Worm (Caenorhabditis elegans) whole organism, young adult: ENCODE measurements around the gene C33F10.8.

Experiments used
- D2030.7 ChIP-seq: fragments of 200-800 bp; sonication (Bioruptor generic); IDR thresholded peaks from 2 replicates; pipeline ENCODE4 v1.3.6; 2022; ENCODE audit warnings: missing genetic modification reagents, missing genetic modification characterization, missing compliant biosample characterization
- F10E7.11 ChIP-seq: sonication (generic microtip); optimal IDR thresholded peaks from 2 replicates; lab custom pipeline; 2017; ENCODE audit warnings: mild to moderate bottlenecking, missing genetic modification characterization, moderate library complexity, missing compliant biosample characterization
- F22D6.2 ChIP-seq: sonication (generic microtip); optimal IDR thresholded peaks from 2 replicates; lab custom pipeline; 2016; ENCODE audit warnings: mild to moderate bottlenecking, missing genetic modification characterization, missing compliant biosample characterization
- F23B12.7 ChIP-seq: sonication (generic microtip); optimal IDR thresholded peaks from 2 replicates; lab custom pipeline; 2017; ENCODE audit warnings: missing genetic modification characterization, mild to moderate bottlenecking, missing compliant biosample characterization, antibody characterized with exemption, moderate library complexity; ENCODE audit not compliant: insufficient read depth
- F33H1.4 ChIP-seq: fragments of 200-800 bp; sonication (Bioruptor generic); IDR thresholded peaks from 2 replicates; pipeline ENCODE4 v1.3.6; 2022; ENCODE audit warnings: missing genetic modification reagents, missing genetic modification characterization, missing compliant biosample characterization
- F52B5.7 ChIP-seq: sonication (generic microtip); optimal IDR thresholded peaks from 2 replicates; lab custom pipeline; 2016; ENCODE audit warnings: mild to moderate bottlenecking, missing genetic modification characterization, missing compliant biosample characterization
- F55B11.4 ChIP-seq: sonication (generic microtip); optimal IDR thresholded peaks from 2 replicates; lab custom pipeline; 2016; ENCODE audit warnings: missing compliant biosample characterization, missing genetic modification characterization, borderline replicate concordance; ENCODE audit not compliant: insufficient read depth
- K12H6.12 ChIP-seq: fragments of 200-800 bp; sonication (Bioruptor generic); optimal IDR thresholded peaks from 2 replicates; lab custom pipeline; 2018; ENCODE audit warnings: mild to moderate bottlenecking, missing genetic modification characterization, missing compliant biosample characterization
- Y79H2A.3 ChIP-seq: fragments of 200-800 bp; sonication (Bioruptor generic); conservative IDR thresholded peaks from 2 replicates; pipeline ENCODE4 v1.3.6; 2022; ENCODE audit warnings: missing genetic modification reagents, missing genetic modification characterization, missing compliant biosample characterization
- akir-1 ChIP-seq: fragments of 200-800 bp; sonication (Bioruptor generic); optimal IDR thresholded peaks from 2 replicates; lab custom pipeline; 2018; ENCODE audit warnings: mild to moderate bottlenecking, missing genetic modification characterization, moderate library complexity, missing compliant biosample characterization
- aptf-2 ChIP-seq: fragments of 200-800 bp; sonication (Bioruptor generic); conservative IDR thresholded peaks from 2 replicates; pipeline ENCODE4 v1.3.6; 2022; ENCODE audit warnings: missing genetic modification reagents, missing genetic modification characterization, missing compliant biosample characterization
- attf-3 ChIP-seq: fragments of 200-800 bp; sonication (Bioruptor generic); conservative IDR thresholded peaks from 2 replicates; pipeline ENCODE4 v1.3.6; 2022; ENCODE audit warnings: missing genetic modification reagents, missing genetic modification characterization, missing compliant biosample characterization
- attf-5 ChIP-seq: fragments of 200-800 bp; sonication (Bioruptor generic); optimal IDR thresholded peaks from 2 replicates; lab custom pipeline; 2018; ENCODE audit warnings: mild to moderate bottlenecking, missing genetic modification characterization, missing compliant biosample characterization
- attf-6 ChIP-seq: fragments of 200-800 bp; sonication (Bioruptor generic); IDR thresholded peaks from 2 replicates; pipeline ENCODE4 v1.3.6; 2022; ENCODE audit warnings: missing genetic modification reagents, missing genetic modification characterization, missing compliant biosample characterization
- bed-1 ChIP-seq: fragments of 200-800 bp; sonication (Bioruptor generic); IDR thresholded peaks from 2 replicates; pipeline ENCODE4 v1.3.6; 2022; ENCODE audit warnings: missing genetic modification reagents, missing genetic modification characterization, missing compliant biosample characterization
- bed-2 ChIP-seq: fragments of 200-800 bp; sonication (Bioruptor generic); IDR thresholded peaks from 2 replicates; pipeline ENCODE4 v1.3.6; 2022; ENCODE audit warnings: missing genetic modification reagents, missing genetic modification characterization, missing compliant biosample characterization
- cebp-1 ChIP-seq, 2 experiments: fragments of 200-800 bp in 1 of 2; sonication (Bioruptor generic) in 1 of 2; sonication (generic microtip) in 1 of 2; IDR thresholded peaks in 1 of 2; optimal IDR thresholded peaks in 1 of 2; 2 replicates each; pipeline versions ENCODE4 v1.3.6 to Lab custom; 2017 to 2022; ENCODE audit warnings: missing compliant biosample characterization in 2 of 2, missing genetic modification characterization in 2 of 2, mild to moderate bottlenecking in 1 of 2, missing genetic modification reagents in 1 of 2, moderate library complexity in 1 of 2
- ceh-100 ChIP-seq: fragments of 200-800 bp; sonication (Bioruptor generic); IDR thresholded peaks from 2 replicates; pipeline ENCODE4 v1.3.6; 2022; ENCODE audit warnings: missing genetic modification reagents, missing genetic modification characterization, missing compliant biosample characterization
- ceh-27 ChIP-seq: fragments of 200-800 bp; sonication (Bioruptor generic); optimal IDR thresholded peaks from 2 replicates; lab custom pipeline; 2018; ENCODE audit warnings: mild to moderate bottlenecking, missing genetic modification characterization, moderate library complexity, missing compliant biosample characterization
- ceh-91 ChIP-seq: fragments of 200-800 bp; sonication (Bioruptor generic); IDR thresholded peaks from 2 replicates; pipeline ENCODE4 v1.3.6; 2022; ENCODE audit warnings: missing genetic modification reagents, missing genetic modification characterization, missing compliant biosample characterization
- dox-1 ChIP-seq: fragments of 200-800 bp; sonication (Bioruptor generic); IDR thresholded peaks from 2 replicates; pipeline ENCODE4 v1.3.6; 2022; ENCODE audit warnings: missing genetic modification reagents, missing genetic modification characterization, missing compliant biosample characterization
- dpl-1 ChIP-seq: fragments of 150-350 bp; optimal IDR thresholded peaks from 2 replicates; lab custom pipeline; 2014; ENCODE audit warnings: missing biosample characterization, missing genetic modification reagents, missing genetic modification characterization
- efl-1 ChIP-seq: fragments of 150-350 bp; optimal IDR thresholded peaks from 2 replicates; lab custom pipeline; 2014; ENCODE audit warnings: missing biosample characterization, missing genetic modification reagents, missing genetic modification characterization
- egrh-3 ChIP-seq: fragments of 200-800 bp; sonication (Bioruptor generic); IDR thresholded peaks from 2 replicates; pipeline ENCODE4 v1.3.6; 2022; ENCODE audit warnings: missing genetic modification reagents, missing genetic modification characterization, missing compliant biosample characterization
- hmg-1.2 ChIP-seq: fragments of 200-800 bp; sonication (Bioruptor generic); IDR thresholded peaks from 2 replicates; pipeline ENCODE4 v1.3.6; 2022; ENCODE audit warnings: missing genetic modification reagents, missing genetic modification characterization, missing compliant biosample characterization
- hmg-20 ChIP-seq: fragments of 200-800 bp; sonication (Bioruptor generic); IDR thresholded peaks from 2 replicates; pipeline ENCODE4 v1.3.6; 2022; ENCODE audit warnings: missing genetic modification reagents, missing genetic modification characterization, missing compliant biosample characterization
- hrde-1 ChIP-seq: sonication (generic microtip); optimal IDR thresholded peaks from 2 replicates; lab custom pipeline; 2016; ENCODE audit warnings: missing genetic modification characterization, mild to moderate bottlenecking, missing compliant biosample characterization, moderate library complexity, missing genotype, missing genetic modification reagents, borderline replicate concordance
- let-607 ChIP-seq, 2 experiments: fragments of 200-800 bp in 1 of 2; sonication (Bioruptor generic) in 1 of 2; sonication (generic microtip) in 1 of 2; optimal IDR thresholded peaks; 2 replicates each; lab custom pipeline; 2016 to 2018; ENCODE audit warnings: mild to moderate bottlenecking in 2 of 2, missing compliant biosample characterization in 2 of 2, missing genetic modification characterization in 2 of 2, moderate library complexity in 2 of 2, missing genotype in 1 of 2
- lin-54 ChIP-seq: fragments of 200-800 bp; sonication (Bioruptor generic); optimal IDR thresholded peaks from 2 replicates; lab custom pipeline; 2018; ENCODE audit warnings: mild to moderate bottlenecking, missing genetic modification characterization, missing compliant biosample characterization
- lsl-1 ChIP-seq: fragments of 200-800 bp; sonication (Bioruptor generic); optimal IDR thresholded peaks from 2 replicates; lab custom pipeline; 2018; ENCODE audit warnings: mild to moderate bottlenecking, missing genetic modification characterization, moderate library complexity, missing compliant biosample characterization
- madf-10 ChIP-seq: sonication (generic microtip); optimal IDR thresholded peaks from 2 replicates; lab custom pipeline; 2016; ENCODE audit warnings: mild to moderate bottlenecking, missing genetic modification characterization, missing compliant biosample characterization
- madf-6 ChIP-seq: fragments of 200-800 bp; sonication (Bioruptor generic); IDR thresholded peaks from 2 replicates; pipeline ENCODE4 v1.3.6; 2022; ENCODE audit warnings: missing genetic modification reagents, missing genetic modification characterization, missing compliant biosample characterization
- mcd-1 ChIP-seq: fragments of 200-800 bp; sonication (Bioruptor generic); IDR thresholded peaks from 2 replicates; pipeline ENCODE4 v1.3.6; 2022; ENCODE audit warnings: missing genetic modification reagents, missing genetic modification characterization, missing compliant biosample characterization
- mes-4 ChIP-seq: sonication (generic microtip); optimal IDR thresholded peaks from 2 replicates; lab custom pipeline; 2016; ENCODE audit warnings: missing genotype, missing genetic modification characterization, missing compliant biosample characterization
- nfyb-1 ChIP-seq: fragments of 200-800 bp; sonication (Bioruptor generic); IDR thresholded peaks from 2 replicates; pipeline ENCODE4 v1.3.6; 2022; ENCODE audit warnings: missing genetic modification reagents, missing genetic modification characterization, missing compliant biosample characterization
- rcor-1 ChIP-seq: fragments of 200-800 bp; sonication (Bioruptor generic); IDR thresholded peaks from 2 replicates; pipeline ENCODE4 v1.3.6; 2022; ENCODE audit warnings: missing genetic modification reagents, missing genetic modification characterization, missing compliant biosample characterization
- snpc-4 ChIP-seq, 5 experiments: fragments of 150-350 bp in 1 of 5; sonication (generic microtip) in 4 of 5; optimal IDR thresholded peaks; 2 replicates each; lab custom pipeline; 2014 to 2018; ENCODE audit warnings: missing genetic modification characterization in 5 of 5, missing biosample characterization in 3 of 5, antibody characterized with exemption in 2 of 5, mild to moderate bottlenecking in 2 of 5, missing compliant biosample characterization in 2 of 5, missing genotype in 2 of 5, moderate library complexity in 2 of 5, missing genetic modification reagents in 1 of 5
- somi-1 ChIP-seq: fragments of 200-800 bp; sonication (Bioruptor generic); optimal IDR thresholded peaks from 2 replicates; lab custom pipeline; 2018; ENCODE audit warnings: mild to moderate bottlenecking, missing genetic modification characterization, missing compliant biosample characterization
- tbx-9 ChIP-seq: sonication (generic microtip); optimal IDR thresholded peaks from 2 replicates; lab custom pipeline; 2016; ENCODE audit warnings: borderline replicate concordance, missing genetic modification characterization, inconsistent platforms, missing compliant biosample characterization
- tlf-1 ChIP-seq: fragments of 200-800 bp; sonication (Bioruptor generic); optimal IDR thresholded peaks from 2 replicates; lab custom pipeline; 2018; ENCODE audit warnings: mild to moderate bottlenecking, missing genetic modification characterization, missing compliant biosample characterization
- unc-130 ChIP-seq: sonication (generic microtip); optimal IDR thresholded peaks from 2 replicates; lab custom pipeline; 2016; ENCODE audit warnings: missing genetic modification reagents, missing genetic modification characterization, missing compliant biosample characterization
- unc-62 ChIP-seq: fragments of 150-350 bp; optimal IDR thresholded peaks from 2 replicates; lab custom pipeline; 2014; ENCODE audit warnings: missing biosample characterization, missing genetic modification reagents, missing genetic modification characterization
- xnd-1 ChIP-seq: sonication (generic microtip); optimal IDR thresholded peaks from 2 replicates; lab custom pipeline; 2016; ENCODE audit warnings: missing genotype, missing genetic modification reagents, missing genetic modification characterization, missing compliant biosample characterization
- ztf-18 ChIP-seq: sonication (generic microtip); optimal IDR thresholded peaks from 2 replicates; lab custom pipeline; 2016; ENCODE audit warnings: missing genotype, mild to moderate bottlenecking, missing genetic modification characterization, missing compliant biosample characterization

C33F10.8 gene

ce11 chrII:4793320-4793719 is 31.7 kb downstream of the C33F10.8 start:
- TF ChIP-seq F33H1.4 (GFP tag; lab: Robert Waterston, UW): no peak
- no peak for TF ChIP-seq ceh-100 (GFP tag; lab: Robert Waterston, UW)
- TF ChIP-seq attf-5 (GFP tag; lab: Kevin White, UChicago): no peak
- 0 out of 2 replicates have a peak, but pooled peaks have one; percentile 12 for TF ChIP-seq attf-6 (GFP tag; lab: Robert Waterston, UW)
- no peak for TF ChIP-seq akir-1 (GFP tag; lab: Kevin White, UChicago)
- TF ChIP-seq, all 124 proteins: peak for 1

- TF ChIP-seq attf-3 (GFP tag; lab: Robert Waterston, UW) (peak; percentile 78), dpl-1 (peak; percentile 42), ceh-91 (GFP tag; lab: Robert Waterston, UW) (no peak), snpc-4 (GFP tag; optimal IDR thresholded peaks at IDR 0.05; lab: Kevin White, UChicago) (no peak), snpc-4 (tag; optimal IDR thresholded peaks at IDR 0.05; lab: Kevin White, UChicago) (peak in 1 of 4 experiments; percentile 25), hrde-1 (tag; lab: Kevin White, UChicago) (peak; percentile 52), dox-1 (peak; percentile 54; the same call in 1 of the 2 replicates), hmg-1.2 (GFP tag; lab: Robert Waterston, UW) (peak; percentile 27; the same call in 1 of the 2 replicates), F55B11.4 (tag; lab: Kevin White, UChicago) (no peak), madf-6 (peak; percentile 68), attf-5 (GFP tag; lab: Kevin White, UChicago) (peak; percentile 5), xnd-1 (tag; lab: Kevin White, UChicago) (peak; percentile 22), F52B5.7 (tag; lab: Kevin White, UChicago) (no peak), somi-1 (GFP tag; lab: Kevin White, UChicago) (no peak), bed-2 (GFP tag; lab: Robert Waterston, UW) (peak; percentile 60; the same call in 1 of the 2 replicates), D2030.7 (GFP tag; lab: Robert Waterston, UW) (peak; percentile 41; the same call in 1 of the 2 replicates), F23B12.7 (tag; lab: Kevin White, UChicago) (peak; percentile 2), bed-1 (GFP tag; lab: Robert Waterston, UW) (no peak), efl-1 (GFP tag; lab: Kevin White, UChicago) (peak; percentile 59), lsl-1 (GFP tag; lab: Kevin White, UChicago) (peak; percentile 43), mcd-1 (GFP tag; lab: Robert Waterston, UW) (peak; percentile 70), tbx-9 (no peak), mes-4 (tag; lab: Kevin White, UChicago) (no peak), rcor-1 (GFP tag; lab: Robert Waterston, UW) (0 out of 2 replicates have a peak, but pooled peaks have one; percentile 28), cebp-1 (GFP tag; IDR thresholded peaks at IDR 0.05; lab: Robert Waterston, UW) (no peak), cebp-1 (tag; optimal IDR thresholded peaks at IDR 0.05; lab: Kevin White, UChicago) (no peak), let-607 (tag; optimal IDR thresholded peaks at IDR 0.05; lab: Kevin White, UChicago) (peak in 1 of 2 experiments; percentile 34), Y79H2A.3 (GFP tag; lab: Robert Waterston, UW) (no peak), ztf-18 (tag; lab: Kevin White, UChicago) (no peak), unc-62 (no peak), egrh-3 (GFP tag; lab: Robert Waterston, UW) (peak; percentile 37), unc-130 (GFP tag; lab: Kevin White, UChicago) (peak; percentile 81), K12H6.12 (peak; percentile 9), madf-10 (tag; lab: Kevin White, UChicago) (peak; percentile 24), hmg-20 (0 out of 2 replicates have a peak, but pooled peaks have one; percentile 37), ceh-27 (GFP tag; lab: Kevin White, UChicago) (peak; percentile 77), F10E7.11 (tag; lab: Kevin White, UChicago) (peak; percentile 1), F22D6.2 (tag; lab: Kevin White, UChicago) (peak; percentile 51), tlf-1 (GFP tag; lab: Kevin White, UChicago) (peak; percentile 6), F33H1.4 (GFP tag; lab: Robert Waterston, UW) (peak; percentile 55), nfyb-1 (GFP tag; lab: Robert Waterston, UW) (peak; percentile 53; the same call in 1 of the 2 replicates), lin-54 (GFP tag; lab: Kevin White, UChicago) (peak; percentile 82), aptf-2 (GFP tag; lab: Robert Waterston, UW) (0 out of 2 replicates have a peak, but pooled peaks have one; percentile 57)
Observed at ce11 chrII:4791272-4791671, 33.8 kb downstream of the C33F10.8 start, which contains the start of gene F26G1.1. Gene F26G1.1, plus strand, starts transcription at chrII:4791618.
